Fruit fly (Drosophila melanogaster) whole organism, pupa: Measurements from ENCODE around the gene CG15390.

Experiments used
- CG10348 ChIP-seq: fragments of 200-800 bp; sonication (Bioruptor generic); IDR thresholded peaks from 2 replicates; pipeline ENCODE4 v1.3.6; 2022; ENCODE audit warnings: missing biosample characterization, missing genetic modification characterization
- CG12605 ChIP-seq: fragments of 200-800 bp; sonication (Bioruptor generic); IDR thresholded peaks from 2 replicates; pipeline ENCODE4 v1.3.6; 2022; ENCODE audit warnings: missing biosample characterization, missing genetic modification characterization
- CG13204 ChIP-seq: fragments of 200-800 bp; sonication (Bioruptor generic); optimal IDR thresholded peaks from 2 replicates; lab custom pipeline; 2018; ENCODE audit warnings: missing biosample characterization, mild to moderate bottlenecking, missing genetic modification characterization, moderate library complexity
- CG14655 ChIP-seq: fragments of 200-800 bp; sonication (Bioruptor generic); optimal IDR thresholded peaks from 3 replicates; lab custom pipeline; 2017; ENCODE audit warnings: mild to moderate bottlenecking, missing biosample characterization, missing genetic modification reagents, missing genetic modification characterization
- CG15710 ChIP-seq: fragments of 200-800 bp; sonication (Bioruptor generic); optimal IDR thresholded peaks from 2 replicates; lab custom pipeline; 2018; ENCODE audit warnings: missing biosample characterization, mild to moderate bottlenecking, missing genetic modification characterization, moderate library complexity
- CG17806 ChIP-seq: fragments of 200-800 bp; sonication (Bioruptor generic); optimal IDR thresholded peaks from 2 replicates; lab custom pipeline; 2018; ENCODE audit warnings: missing biosample characterization, mild to moderate bottlenecking, missing genetic modification characterization, moderate library complexity
- CG32121 ChIP-seq: fragments of 200-800 bp; sonication (Bioruptor generic); IDR thresholded peaks from 2 replicates; pipeline ENCODE4 v1.3.6; 2022; ENCODE audit warnings: missing biosample characterization, missing genetic modification characterization
- CG34367 ChIP-seq: fragments of 200-800 bp; sonication (Bioruptor generic); optimal IDR thresholded peaks from 2 replicates; lab custom pipeline; 2018; ENCODE audit warnings: missing biosample characterization, mild to moderate bottlenecking, missing genetic modification characterization
- CG4496 ChIP-seq: fragments of 200-800 bp; sonication (Bioruptor generic); IDR thresholded peaks from 3 replicates; pipeline ENCODE4 v1.3.6; 2022; ENCODE audit warnings: missing biosample characterization, missing genetic modification characterization
- CG8159 ChIP-seq: fragments of 200-800 bp; sonication (Bioruptor generic); optimal IDR thresholded peaks from 3 replicates; lab custom pipeline; 2018; ENCODE audit warnings: missing biosample characterization, mild to moderate bottlenecking, missing genetic modification characterization, moderate library complexity
- CG8301 ChIP-seq: fragments of 200-800 bp; sonication (Bioruptor generic); optimal IDR thresholded peaks from 2 replicates; lab custom pipeline; 2018; ENCODE audit warnings: missing biosample characterization, mild to moderate bottlenecking, missing genetic modification characterization
- CG9948 ChIP-seq: fragments of 200-800 bp; sonication (Bioruptor generic); optimal IDR thresholded peaks from 2 replicates; lab custom pipeline; 2018; ENCODE audit warnings: missing biosample characterization, mild to moderate bottlenecking, missing genetic modification characterization, moderate library complexity
- D1 ChIP-seq: fragments of 200-800 bp; sonication (Bioruptor generic); optimal IDR thresholded peaks from 2 replicates; lab custom pipeline; 2018; ENCODE audit warnings: missing biosample characterization, mild to moderate bottlenecking, missing genetic modification characterization, moderate library complexity
- EcR ChIP-seq: fragments of 200-800 bp; sonication (Bioruptor generic); optimal IDR thresholded peaks from 3 replicates; lab custom pipeline; 2019; ENCODE audit warnings: missing biosample characterization, missing genetic modification characterization, mild to moderate bottlenecking, moderate library complexity, missing genetic modification reagents
- Ets98B ChIP-seq: fragments of 200-800 bp; sonication (Bioruptor generic); IDR thresholded peaks from 2 replicates; pipeline ENCODE4 v1.3.6; 2022; ENCODE audit warnings: missing biosample characterization, missing genetic modification characterization
- Pif1A ChIP-seq: fragments of 200-800 bp; sonication (Bioruptor generic); optimal IDR thresholded peaks from 3 replicates; lab custom pipeline; 2016; ENCODE audit warnings: missing biosample characterization, missing genetic modification characterization
- Pif1B ChIP-seq: fragments of 200-800 bp; sonication (Bioruptor generic); optimal IDR thresholded peaks from 3 replicates; lab custom pipeline; 2016; ENCODE audit warnings: missing biosample characterization, missing genetic modification characterization
- Snoo ChIP-seq: fragments of 200-800 bp; sonication (Bioruptor generic); optimal IDR thresholded peaks from 3 replicates; lab custom pipeline; 2017; ENCODE audit warnings: missing biosample characterization, mild to moderate bottlenecking, missing genetic modification characterization, inconsistent platforms
- fd96Ca ChIP-seq: fragments of 200-800 bp; sonication (Bioruptor generic); IDR thresholded peaks from 3 replicates; pipeline ENCODE4 v1.3.6; 2022; ENCODE audit warnings: missing biosample characterization, missing genetic modification characterization
- gl ChIP-seq: fragments of 200-800 bp; sonication (Bioruptor generic); optimal IDR thresholded peaks from 2 replicates; lab custom pipeline; 2018; ENCODE audit warnings: missing biosample characterization, mild to moderate bottlenecking, missing genetic modification characterization
- rn ChIP-seq: fragments of 200-800 bp; sonication (Bioruptor generic); IDR thresholded peaks from 2 replicates; pipeline ENCODE4 v1.3.6; 2022; ENCODE audit warnings: missing biosample characterization, missing genetic modification characterization

The CG15390 gene

dm6 chr2L:2413093-2413492 is 38.6 kb downstream of the CG15390 start:
- TF ChIP-seq Snoo (no peak), Ets98B (peak; percentile 68), CG32121 (peak; percentile 83), rn (GFP tag; lab: Robert Waterston, UW) (peak; percentile 69), EcR (GFP tag; lab: Kevin White, UChicago) (no peak), CG15710 (no peak), CG8301 (no peak), CG4496 (GFP tag; lab: Robert Waterston, UW) (peak; percentile 79), CG10348 (no peak), gl (tag; lab: Kevin White, UChicago) (no peak), Pif1A (GFP tag; lab: Kevin White, UChicago) (peak; percentile 17), fd96Ca (GFP tag; lab: Robert Waterston, UW) (peak; percentile 80; the same call in 2 of the 3 replicates), CG14655 (GFP tag; lab: Kevin White, UChicago) (peak; percentile 53), CG9948 (no peak), CG17806 (tag; lab: Kevin White, UChicago) (no peak), CG8159 (tag; lab: Kevin White, UChicago) (no peak), Pif1B (GFP tag; lab: Kevin White, UChicago) (no peak), CG12605 (peak; percentile 40; the same call in 1 of the 2 replicates)

dm6 chr2L:2415109-2415508 is 40.6 kb downstream of the CG15390 start, which contains the start of gene CG18641:
CG18641 (minus strand) TSS chr2L:2415322.
- TF ChIP-seq CG8159 (tag; lab: Kevin White, UChicago), result no peak
- TF ChIP-seq gl (tag; lab: Kevin White, UChicago), result no peak
- TF ChIP-seq CG8301, result no peak
- TF ChIP-seq CG34367, result no peak
- no peak for TF ChIP-seq CG9948
- TF ChIP-seq D1, result no peak
- TF ChIP-seq CG4496 (GFP tag; lab: Robert Waterston, UW), result no peak
- TF ChIP-seq Ets98B, result no peak; the same call in 1 of the 2 replicates
- TF ChIP-seq CG17806 (tag; lab: Kevin White, UChicago), result no peak
- no peak for TF ChIP-seq fd96Ca (GFP tag; lab: Robert Waterston, UW)
- no peak for TF ChIP-seq CG15710
- TF ChIP-seq CG12605, result no peak
- TF ChIP-seq CG14655 (GFP tag; lab: Kevin White, UChicago), result no peak
- TF ChIP-seq CG13204 (GFP tag; lab: Kevin White, UChicago), result no peak
- no peak for TF ChIP-seq rn (GFP tag; lab: Robert Waterston, UW)
- TF ChIP-seq CG32121, result no peak; the same call in 1 of the 2 replicates
- no peak for TF ChIP-seq Snoo
- TF ChIP-seq EcR (GFP tag; lab: Kevin White, UChicago), result no peak
- TF ChIP-seq Pif1B (GFP tag; lab: Kevin White, UChicago), result no peak
- no peak for TF ChIP-seq Pif1A (GFP tag; lab: Kevin White, UChicago)
- TF ChIP-seq, all 21 proteins: peak for 0

DNA sequence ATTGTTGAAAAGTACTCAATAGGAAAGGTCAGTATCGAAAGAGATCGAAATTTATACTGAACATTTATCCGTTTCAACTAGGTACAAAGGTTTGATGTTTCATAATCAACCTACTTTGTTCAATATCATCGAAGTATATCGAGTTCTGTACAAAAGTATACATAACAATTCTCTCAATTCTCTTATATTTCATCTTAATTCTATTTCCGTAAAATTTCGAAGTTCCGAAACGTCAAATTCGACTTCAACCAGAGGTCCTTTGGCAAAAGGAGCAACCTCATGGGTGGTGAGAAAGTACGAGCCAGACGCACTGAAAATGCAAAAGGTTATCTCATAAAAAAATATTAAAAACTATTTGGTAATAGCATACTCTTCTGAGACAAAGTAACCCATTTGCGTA is 42.1 kb downstream of the CG15390 start, which contains the start of gene CG31948:
Gene CG31948, minus strand, starts transcription at position 101 of the 400 bp plus-strand sequence.
- TF ChIP-seq CG4496 (GFP tag; lab: Robert Waterston, UW), result no peak
- no peak for TF ChIP-seq Pif1B (GFP tag; lab: Kevin White, UChicago)
- TF ChIP-seq rn (GFP tag; lab: Robert Waterston, UW), result no peak
- TF ChIP-seq CG13204 (GFP tag; lab: Kevin White, UChicago), result no peak
- no peak for TF ChIP-seq CG34367
- no peak for TF ChIP-seq CG32121
- no peak for TF ChIP-seq EcR (GFP tag; lab: Kevin White, UChicago)
- no peak for TF ChIP-seq CG15710
- no peak for TF ChIP-seq CG17806 (tag; lab: Kevin White, UChicago)
- no peak for TF ChIP-seq CG12605
- no peak for TF ChIP-seq Pif1A (GFP tag; lab: Kevin White, UChicago)
- TF ChIP-seq Snoo, result no peak
- TF ChIP-seq CG8301, result no peak
- no peak for TF ChIP-seq CG10348
- TF ChIP-seq CG14655 (GFP tag; lab: Kevin White, UChicago), result no peak
- no peak for TF ChIP-seq fd96Ca (GFP tag; lab: Robert Waterston, UW)
- TF ChIP-seq gl (tag; lab: Kevin White, UChicago), result no peak

DNA sequence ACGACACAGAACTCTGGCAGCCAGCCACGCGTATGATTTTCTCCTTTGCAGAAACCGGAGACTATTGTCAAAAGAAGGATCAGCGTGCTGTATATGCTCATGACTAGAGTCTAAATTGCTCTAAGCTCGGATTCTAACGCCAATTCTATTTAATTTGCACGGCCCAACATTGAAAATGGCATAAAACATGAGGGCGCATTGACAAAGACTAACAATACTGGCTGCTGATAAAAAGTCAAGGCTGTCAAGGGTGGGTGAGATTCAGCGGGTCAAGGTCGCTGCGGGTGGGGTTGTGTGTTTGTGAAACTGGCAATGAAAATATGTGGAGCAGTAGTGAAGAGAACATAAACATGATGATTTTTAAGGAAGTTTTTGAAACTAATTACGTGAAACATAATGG is 43.4 kb downstream of the CG15390 start, which contains the start of gene CG34448:
Gene CG34448, minus strand, starts transcription at position 101 of the 400 bp plus-strand sequence.
- no peak for TF ChIP-seq CG32121
- no peak for TF ChIP-seq CG34367
- TF ChIP-seq Snoo, result no peak
- TF ChIP-seq CG17806 (tag; lab: Kevin White, UChicago), result no peak
- no peak for TF ChIP-seq Ets98B
- no peak for TF ChIP-seq Pif1A (GFP tag; lab: Kevin White, UChicago)
- no peak for TF ChIP-seq rn (GFP tag; lab: Robert Waterston, UW)
- no peak for TF ChIP-seq fd96Ca (GFP tag; lab: Robert Waterston, UW)
- TF ChIP-seq CG9948, result no peak
- no peak for TF ChIP-seq CG14655 (GFP tag; lab: Kevin White, UChicago)
- TF ChIP-seq CG12605, result no peak

DNA sequence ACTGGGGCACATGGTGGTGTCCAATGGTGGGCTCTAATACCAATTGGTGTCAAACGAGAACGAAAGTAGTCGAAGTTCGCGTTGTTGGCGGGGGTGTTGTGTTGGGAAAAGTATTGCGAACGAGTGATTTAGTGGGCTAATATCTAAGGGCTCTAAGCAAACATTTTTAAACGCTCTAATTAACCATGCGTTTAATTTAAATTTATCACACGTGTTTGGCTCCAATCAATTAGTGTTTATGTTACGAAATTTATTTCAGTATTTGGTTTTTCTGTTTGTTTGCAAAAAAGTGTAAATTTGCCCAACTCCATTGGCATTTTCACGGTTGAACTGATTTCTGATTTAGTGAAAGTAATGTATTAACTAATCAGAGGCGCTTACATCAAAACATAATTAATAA is 45.4 kb downstream of the CG15390 start, which contains the start of gene CG34447:
Gene CG34447, minus strand, starts transcription at position 101 of the 400 bp plus-strand sequence.
- no peak for TF ChIP-seq CG4496 (GFP tag; lab: Robert Waterston, UW)
- no peak for TF ChIP-seq Ets98B
- no peak for TF ChIP-seq CG34367
- TF ChIP-seq Pif1A (GFP tag; lab: Kevin White, UChicago), result no peak
- no peak for TF ChIP-seq Pif1B (GFP tag; lab: Kevin White, UChicago)
- no peak for TF ChIP-seq D1
- TF ChIP-seq CG12605, result no peak
- TF ChIP-seq CG10348, result no peak
- no peak for TF ChIP-seq CG32121
- TF ChIP-seq, all 21 proteins: peak for 0

DNA sequence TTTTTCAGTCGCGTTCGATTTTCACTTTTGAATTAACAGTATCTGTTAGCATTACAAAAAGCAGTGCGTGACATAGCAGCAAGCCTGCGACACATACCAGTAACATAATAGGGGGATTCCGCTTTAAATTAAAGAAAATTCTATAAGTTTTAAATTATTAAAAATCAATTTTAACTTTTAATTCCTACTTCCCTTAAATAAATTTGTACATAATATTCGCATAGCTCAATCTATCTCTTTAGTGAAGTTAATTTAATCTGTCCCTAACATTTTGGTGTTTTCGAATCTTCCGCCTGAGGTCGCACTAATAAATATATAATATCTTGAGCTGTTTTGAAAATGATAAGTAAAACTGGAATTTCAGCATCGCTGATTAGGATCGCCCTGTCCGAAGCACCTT is 46.0 kb downstream of the CG15390 start, which contains the start of gene CG9886:
Gene CG9886, plus strand, starts transcription at position 341 of the 400 bp plus-strand sequence.
- TF ChIP-seq CG8301, result peak; percentile 50
- TF ChIP-seq Pif1B (GFP tag; lab: Kevin White, UChicago), result peak; percentile 43
- TF ChIP-seq CG34367, result peak; percentile 32
- peak; percentile 37 for TF ChIP-seq CG14655 (GFP tag; lab: Kevin White, UChicago)
- TF ChIP-seq fd96Ca (GFP tag; lab: Robert Waterston, UW), result no peak
- peak; percentile 57 for TF ChIP-seq CG8159 (tag; lab: Kevin White, UChicago)
- TF ChIP-seq rn (GFP tag; lab: Robert Waterston, UW), result no peak
- TF ChIP-seq Ets98B, result peak; percentile 56; the same call in 1 of the 2 replicates
- peak; percentile 50 for TF ChIP-seq CG9948
- peak; percentile 32; the same call in 1 of the 2 replicates for TF ChIP-seq CG32121
- peak; percentile 62; the same call in 2 of the 3 replicates for TF ChIP-seq CG4496 (GFP tag; lab: Robert Waterston, UW)
- TF ChIP-seq, all 21 proteins: peak for 9
